Fruit fly (Drosophila melanogaster): ENCODE measurements around the gene Pex3.

The Pex3 gene

dm6 chr3L:15158330-15159114 lies 14.4 kb downstream of the Pex3 start, which contains the start of the genes Msh6 and Prp31:
Gene Msh6, minus strand, starts transcription at chr3L:15158562.
Gene Prp31, plus strand, starts transcription at chr3L:15159100.
- no peak for TF ChIP-seq Dll (optimal IDR thresholded peaks at IDR 0.05)
- TF ChIP-seq CG8478 (optimal IDR thresholded peaks at IDR 0.05) = no peak
- no peak for TF ChIP-seq EcR (GFP tag; optimal IDR thresholded peaks at IDR 0.05)
- TF ChIP-seq usp (GFP tag; optimal IDR thresholded peaks at IDR 0.05) = no peak
- no peak for TF ChIP-seq psq (optimal IDR thresholded peaks at IDR 0.05)
- TF ChIP-seq pan (optimal IDR thresholded peaks at IDR 0.05) = no peak

dm6 chr3L:15161549-15161948 lies 17.4 kb downstream of the Pex3 start, which contains the start of gene CG6878:
Gene CG6878, plus strand, starts transcription at chr3L:15161817.
- TF ChIP-seq psq (optimal IDR thresholded peaks at IDR 0.05) = no peak
- TF ChIP-seq CG8478 (optimal IDR thresholded peaks at IDR 0.05) = no peak
- no peak for TF ChIP-seq usp (GFP tag; optimal IDR thresholded peaks at IDR 0.05)
- no peak for TF ChIP-seq EcR (GFP tag; optimal IDR thresholded peaks at IDR 0.05)
- no peak for TF ChIP-seq pan (optimal IDR thresholded peaks at IDR 0.05)
- no peak for TF ChIP-seq Dll (optimal IDR thresholded peaks at IDR 0.05)

DNA sequence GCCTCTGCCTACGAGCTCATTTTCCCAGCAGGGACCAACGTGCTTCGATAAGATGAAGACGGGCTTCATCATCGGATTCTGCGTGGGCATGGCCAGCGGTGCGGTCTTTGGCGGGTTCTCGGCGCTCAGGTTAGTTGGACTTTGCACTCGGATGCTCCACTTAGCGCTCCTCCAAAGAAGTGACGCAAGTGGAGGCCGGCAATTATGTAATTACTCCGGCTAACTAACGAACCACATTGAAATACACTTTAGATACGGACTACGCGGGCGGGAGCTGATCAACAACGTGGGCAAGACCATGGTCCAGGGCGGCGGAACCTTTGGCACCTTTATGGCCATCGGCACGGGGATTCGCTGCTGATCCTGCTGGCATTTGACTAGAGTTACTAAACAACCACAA lies 17.9 kb downstream of the Pex3 start:
- TF ChIP-seq usp (GFP tag; optimal IDR thresholded peaks at IDR 0.05) (no peak), psq (optimal IDR thresholded peaks at IDR 0.05) (no peak), CG8478 (optimal IDR thresholded peaks at IDR 0.05) (no peak), EcR (GFP tag; optimal IDR thresholded peaks at IDR 0.05) (no peak), pan (optimal IDR thresholded peaks at IDR 0.05) (no peak), Dll (optimal IDR thresholded peaks at IDR 0.05) (no peak)

- TF ChIP-seq CG8478 (optimal IDR thresholded peaks at IDR 0.05) = no peak
- no peak for TF ChIP-seq EcR (GFP tag; optimal IDR thresholded peaks at IDR 0.05)
- no peak for TF ChIP-seq pan (optimal IDR thresholded peaks at IDR 0.05)
- no peak for TF ChIP-seq Dll (optimal IDR thresholded peaks at IDR 0.05)
- TF ChIP-seq usp (GFP tag; optimal IDR thresholded peaks at IDR 0.05) = no peak
- TF ChIP-seq psq (optimal IDR thresholded peaks at IDR 0.05) = no peak
These were observed 18.8 kb downstream of the Pex3 start for dm6 chr3L:15162988-15163387.

- TF ChIP-seq pan (optimal IDR thresholded peaks at IDR 0.05) (no peak), usp (GFP tag; optimal IDR thresholded peaks at IDR 0.05) (no peak), EcR (GFP tag; optimal IDR thresholded peaks at IDR 0.05) (no peak), psq (optimal IDR thresholded peaks at IDR 0.05) (no peak), CG8478 (optimal IDR thresholded peaks at IDR 0.05) (no peak), Dll (optimal IDR thresholded peaks at IDR 0.05) (no peak)
These were observed 19.3 kb downstream of the Pex3 start, which contains the start of gene CG7011 for dm6 chr3L:15163414-15163813. Gene CG7011, minus strand, starts transcription at chr3L:15163628.

- TF ChIP-seq Dll (optimal IDR thresholded peaks at IDR 0.05) (peak; percentile 23), EcR (GFP tag; optimal IDR thresholded peaks at IDR 0.05) (no peak), CG8478 (optimal IDR thresholded peaks at IDR 0.05) (no peak), pan (optimal IDR thresholded peaks at IDR 0.05) (no peak), psq (optimal IDR thresholded peaks at IDR 0.05) (no peak), usp (GFP tag; optimal IDR thresholded peaks at IDR 0.05) (no peak)
These were observed 24.9 kb downstream of the Pex3 start for dm6 chr3L:15169010-15169409.

- TF ChIP-seq pan (optimal IDR thresholded peaks at IDR 0.05) (no peak), psq (optimal IDR thresholded peaks at IDR 0.05) (no peak), CG8478 (optimal IDR thresholded peaks at IDR 0.05) (no peak), EcR (GFP tag; optimal IDR thresholded peaks at IDR 0.05) (no peak), usp (GFP tag; optimal IDR thresholded peaks at IDR 0.05) (no peak), Dll (optimal IDR thresholded peaks at IDR 0.05) (no peak)
These were observed 25.6 kb downstream of the Pex3 start for dm6 chr3L:15169795-15170194.

- TF ChIP-seq Dll (optimal IDR thresholded peaks at IDR 0.05) = no peak
- TF ChIP-seq EcR (GFP tag; optimal IDR thresholded peaks at IDR 0.05) = no peak
- no peak for TF ChIP-seq pan (optimal IDR thresholded peaks at IDR 0.05)
- no peak for TF ChIP-seq psq (optimal IDR thresholded peaks at IDR 0.05)
- TF ChIP-seq usp (GFP tag; optimal IDR thresholded peaks at IDR 0.05) = no peak
- TF ChIP-seq CG8478 (optimal IDR thresholded peaks at IDR 0.05) = no peak
These were observed 27.7 kb downstream of the Pex3 start for dm6 chr3L:15171769-15172403.

DNA sequence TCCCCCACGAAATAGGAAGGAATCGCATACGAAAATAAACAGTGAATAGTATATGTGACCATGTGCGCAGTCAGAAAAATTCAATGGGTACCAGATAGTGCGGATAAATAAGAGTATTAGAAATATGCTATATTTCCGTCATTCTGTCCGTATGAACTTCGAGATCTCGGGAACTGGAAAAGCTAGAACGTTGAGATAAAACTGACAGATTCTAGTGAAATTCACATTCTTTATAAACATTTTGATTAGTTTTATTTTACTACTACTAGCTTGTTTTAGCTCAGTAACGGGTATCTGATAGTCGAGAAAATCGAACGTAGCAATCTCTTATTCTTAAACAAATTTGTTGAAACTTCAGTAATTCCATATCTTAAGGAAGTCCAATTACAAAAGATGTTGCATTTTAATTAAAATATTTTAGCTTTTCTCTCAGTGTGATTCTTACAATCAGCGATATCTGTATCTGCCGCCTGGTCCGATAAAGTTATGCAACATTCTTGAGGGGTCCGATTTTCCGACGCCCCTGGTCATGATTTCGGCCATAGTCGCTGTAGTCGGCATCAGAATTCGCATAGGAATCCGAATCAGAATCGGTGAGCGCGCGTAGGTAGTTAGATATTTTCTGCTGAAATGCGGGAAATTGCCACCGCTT lies 28.4 kb downstream of the Pex3 start:
- TF ChIP-seq usp (GFP tag; optimal IDR thresholded peaks at IDR 0.05) (no peak), CG8478 (optimal IDR thresholded peaks at IDR 0.05) (no peak), EcR (GFP tag; optimal IDR thresholded peaks at IDR 0.05) (no peak), Dll (optimal IDR thresholded peaks at IDR 0.05) (no peak), pan (optimal IDR thresholded peaks at IDR 0.05) (no peak), psq (optimal IDR thresholded peaks at IDR 0.05) (no peak)

DNA sequence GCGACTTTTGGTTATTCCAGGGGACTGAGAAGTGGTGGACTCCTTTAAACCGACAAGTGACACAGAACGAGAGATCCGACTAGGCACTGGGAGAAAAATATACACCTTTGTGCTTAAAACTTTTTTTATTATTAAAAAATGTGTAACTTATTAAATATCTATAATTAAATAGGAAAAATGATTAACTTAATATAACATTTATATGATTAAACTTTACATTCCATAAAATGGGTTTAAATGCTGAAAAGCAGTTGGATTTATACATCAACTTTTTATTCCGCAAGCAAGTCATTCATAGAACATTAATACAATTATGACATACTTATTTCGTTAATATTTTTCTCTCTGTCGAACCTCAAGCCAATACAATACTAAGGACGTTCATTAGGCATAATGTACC lies 29.9 kb downstream of the Pex3 start:
- no peak for TF ChIP-seq psq (optimal IDR thresholded peaks at IDR 0.05)
- TF ChIP-seq EcR (GFP tag; optimal IDR thresholded peaks at IDR 0.05) = no peak
- TF ChIP-seq usp (GFP tag; optimal IDR thresholded peaks at IDR 0.05) = no peak
- no peak for TF ChIP-seq CG8478 (optimal IDR thresholded peaks at IDR 0.05)
- TF ChIP-seq pan (optimal IDR thresholded peaks at IDR 0.05) = no peak
- no peak for TF ChIP-seq Dll (optimal IDR thresholded peaks at IDR 0.05)

DNA sequence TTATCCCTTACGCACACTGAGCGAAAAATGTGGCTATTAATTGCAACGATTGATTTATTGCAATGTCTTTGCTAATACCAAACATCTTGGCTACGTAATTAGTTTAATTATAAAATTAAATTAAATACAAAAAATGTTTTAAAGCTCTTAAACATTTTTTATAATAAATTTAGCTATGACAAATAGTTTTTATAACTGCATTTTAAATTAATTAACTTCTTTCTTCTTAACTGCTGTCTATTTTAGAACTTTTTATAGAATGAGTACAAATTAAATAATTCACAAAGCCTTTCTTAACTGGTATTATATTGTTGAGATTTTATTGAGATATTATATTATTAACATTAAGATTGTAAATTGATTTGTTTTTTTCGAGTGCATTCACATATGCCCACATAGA lies 30.7 kb downstream of the Pex3 start:
- TF ChIP-seq usp (GFP tag; optimal IDR thresholded peaks at IDR 0.05) (no peak), pan (optimal IDR thresholded peaks at IDR 0.05) (no peak), CG8478 (optimal IDR thresholded peaks at IDR 0.05) (no peak)
